Fruit fly (Drosophila melanogaster) whole organism, embryonic: ENCODE data around the gene CG7785.

Experiments used
- Atf-2 ChIP-seq: fragments of 200-800 bp; sonication (Bioruptor generic); optimal IDR thresholded peaks from 2 replicates; lab custom pipeline; 2016; ENCODE audit warnings: missing biosample characterization, missing genetic modification characterization
- CG10147 ChIP-seq: fragments of 200-800 bp; sonication (Bioruptor generic); optimal IDR thresholded peaks from 2 replicates; lab custom pipeline; 2019; ENCODE audit warnings: missing biosample characterization, mild to moderate bottlenecking, missing genetic modification characterization, moderate library complexity
- CG10321 ChIP-seq: fragments of 200-800 bp; sonication (Bioruptor generic); IDR thresholded peaks from 2 replicates; pipeline ENCODE4 v1.3.6; 2022; ENCODE audit warnings: missing biosample characterization, missing genetic modification characterization
- CG10462 ChIP-seq: fragments of 200-800 bp; sonication (Bioruptor generic); optimal IDR thresholded peaks from 2 replicates; lab custom pipeline; 2016; ENCODE audit warnings: missing biosample characterization, missing genetic modification characterization
- CG12104 ChIP-seq: fragments of 200-800 bp; sonication (Bioruptor generic); optimal IDR thresholded peaks from 3 replicates; lab custom pipeline; 2016; ENCODE audit warnings: missing biosample characterization, missing genetic modification characterization
- CG15696 ChIP-seq: fragments of 200-800 bp; sonication (Bioruptor generic); optimal IDR thresholded peaks from 2 replicates; lab custom pipeline; 2019; ENCODE audit warnings: missing biosample characterization, mild to moderate bottlenecking, missing genetic modification characterization, moderate library complexity
- CG18011 ChIP-seq: fragments of 200-800 bp; sonication (Bioruptor generic); optimal IDR thresholded peaks from 2 replicates; lab custom pipeline; 2017; ENCODE audit warnings: missing biosample characterization, missing genetic modification characterization, mild to moderate bottlenecking, moderate library complexity, missing genotype
- CG2129 ChIP-seq: fragments of 200-800 bp; sonication (Bioruptor generic); IDR thresholded peaks from 2 replicates; pipeline ENCODE4 v1.3.6; 2022; ENCODE audit warnings: missing biosample characterization, missing genetic modification characterization; ENCODE audit not compliant: partially characterized antibody
- CG3281 ChIP-seq: fragments of 200-800 bp; sonication (Bioruptor generic); optimal IDR thresholded peaks from 3 replicates; lab custom pipeline; 2017; ENCODE audit warnings: missing biosample characterization, mild to moderate bottlenecking, missing genetic modification characterization
- CG3407 ChIP-seq: fragments of 200-800 bp; sonication (Bioruptor generic); optimal IDR thresholded peaks from 2 replicates; lab custom pipeline; 2018; ENCODE audit warnings: missing biosample characterization, mild to moderate bottlenecking, missing genetic modification characterization
- CG4617 ChIP-seq: fragments of 200-800 bp; sonication (Bioruptor generic); optimal IDR thresholded peaks from 3 replicates; lab custom pipeline; 2016; ENCODE audit warnings: missing biosample characterization, missing genetic modification characterization, borderline replicate concordance
- CG7745 ChIP-seq: fragments of 200-800 bp; sonication (Bioruptor generic); optimal IDR thresholded peaks from 2 replicates; lab custom pipeline; 2018; ENCODE audit warnings: missing biosample characterization, mild to moderate bottlenecking, missing genetic modification characterization, moderate library complexity
- CG9797 ChIP-seq: fragments of 200-800 bp; sonication (Bioruptor generic); optimal IDR thresholded peaks from 3 replicates; lab custom pipeline; 2018; ENCODE audit warnings: missing biosample characterization, mild to moderate bottlenecking, missing genetic modification characterization
- CTCF ChIP-seq: fragments of 200-800 bp; sonication (Bioruptor generic); optimal IDR thresholded peaks from 2 replicates; lab custom pipeline; 2017; ENCODE audit warnings: missing biosample characterization, mild to moderate bottlenecking, missing genetic modification characterization, moderate library complexity
- Chrac-16 ChIP-seq: fragments of 200-800 bp; sonication (Bioruptor generic); optimal IDR thresholded peaks from 3 replicates; lab custom pipeline; 2016; ENCODE audit warnings: missing biosample characterization, missing genetic modification characterization
- D ChIP-seq, 2 experiments: fragments of 200-800 bp in 1 of 2; fragments of >200 bp in 1 of 2; sonication (Bioruptor generic) in 1 of 2; optimal IDR thresholded peaks; 2 replicates in 1 of 2; 3 replicates in 1 of 2; lab custom pipeline; 2017; ENCODE audit warnings: mild to moderate bottlenecking in 1 of 2, missing biosample characterization in 1 of 2, missing genetic modification characterization in 1 of 2, missing genetic modification reagents in 1 of 2
- D19A ChIP-seq: fragments of 200-800 bp; optimal IDR thresholded peaks from 3 replicates; lab custom pipeline; 2019; ENCODE audit warnings: missing biosample characterization, mild to moderate bottlenecking, missing genetic modification characterization, moderate library complexity
- Dip3 ChIP-seq: fragments of 200-800 bp; sonication (Bioruptor generic); optimal IDR thresholded peaks from 3 replicates; lab custom pipeline; 2016; ENCODE audit warnings: missing biosample characterization, missing genetic modification characterization
- Doc3 ChIP-seq: fragments of 200-800 bp; sonication (Bioruptor generic); IDR thresholded peaks from 3 replicates; pipeline ENCODE4 v1.3.6; 2022; ENCODE audit warnings: missing biosample characterization, missing genetic modification characterization; ENCODE audit not compliant: partially characterized antibody
- Drgx ChIP-seq: fragments of 200-800 bp; sonication (Bioruptor generic); IDR thresholded peaks from 2 replicates; pipeline ENCODE4 v1.3.6; 2022; ENCODE audit warnings: missing biosample characterization, missing genetic modification characterization
- Ets65A ChIP-seq: fragments of 200-800 bp; sonication (Bioruptor generic); peaks from one replicate; lab custom pipeline; 2016; ENCODE audit warnings: missing biosample characterization, missing genetic modification characterization
- Mad ChIP-seq: fragments of 200-800 bp; sonication (Bioruptor generic); optimal IDR thresholded peaks from 2 replicates; lab custom pipeline; 2016; ENCODE audit warnings: missing biosample characterization, missing genetic modification characterization
- Med ChIP-seq: fragments of 200-800 bp; sonication (Bioruptor generic); peaks from one replicate; lab custom pipeline; 2016; ENCODE audit warnings: missing biosample characterization, missing genetic modification characterization, mild to moderate bottlenecking, inconsistent platforms, moderate library complexity
- Nf-YB ChIP-seq: fragments of 200-800 bp; sonication (Bioruptor generic); optimal IDR thresholded peaks from 3 replicates; lab custom pipeline; 2019; ENCODE audit warnings: missing biosample characterization, mild to moderate bottlenecking, missing genetic modification characterization, moderate library complexity
- Nf-YC ChIP-seq: fragments of 200-800 bp; optimal IDR thresholded peaks from 3 replicates; lab custom pipeline; 2019; ENCODE audit warnings: missing biosample characterization, mild to moderate bottlenecking, missing genetic modification characterization, moderate library complexity
- Opbp ChIP-seq: fragments of 200-800 bp; sonication (Bioruptor generic); IDR thresholded peaks from 3 replicates; pipeline ENCODE4 v1.3.6; 2022; ENCODE audit warnings: missing biosample characterization, missing genetic modification characterization; ENCODE audit not compliant: partially characterized antibody
- Six4 ChIP-seq: fragments of 200-800 bp; sonication (Bioruptor generic); optimal IDR thresholded peaks from 2 replicates; lab custom pipeline; 2016; ENCODE audit warnings: missing biosample characterization, missing genetic modification characterization
- amos ChIP-seq: fragments of 200-800 bp; sonication (Bioruptor generic); IDR thresholded peaks from 2 replicates; pipeline ENCODE4 v1.3.6; 2022; ENCODE audit warnings: missing biosample characterization, missing genetic modification characterization; ENCODE audit not compliant: partially characterized antibody
- crol ChIP-seq: fragments of 200-800 bp; sonication (Bioruptor generic); IDR thresholded peaks from 2 replicates; pipeline ENCODE4 v1.3.6; 2022; ENCODE audit warnings: missing biosample characterization, missing genetic modification characterization
- esg ChIP-seq: fragments of 200-800 bp; sonication (Bioruptor generic); conservative IDR thresholded peaks from 2 replicates; pipeline ENCODE4 v1.3.6; 2022; ENCODE audit warnings: missing biosample characterization, missing genetic modification characterization
- fd64A ChIP-seq: fragments of 200-800 bp; sonication (Bioruptor generic); optimal IDR thresholded peaks from 3 replicates; lab custom pipeline; 2018; ENCODE audit warnings: missing biosample characterization, mild to moderate bottlenecking, missing genetic modification characterization
- gcm ChIP-seq: fragments of 200-800 bp; sonication (Bioruptor generic); optimal IDR thresholded peaks from 2 replicates; lab custom pipeline; 2019; ENCODE audit warnings: missing biosample characterization, mild to moderate bottlenecking, missing genetic modification characterization, moderate library complexity
- gem ChIP-seq: fragments of 200-800 bp; sonication (Bioruptor generic); optimal IDR thresholded peaks from 2 replicates; lab custom pipeline; 2019; ENCODE audit warnings: missing biosample characterization, mild to moderate bottlenecking, missing genetic modification characterization, moderate library complexity
- lov ChIP-seq, 2 experiments: fragments of 200-800 bp in 1 of 2; fragments of >200 bp in 1 of 2; sonication (Bioruptor generic) in 1 of 2; IDR thresholded peaks in 1 of 2; optimal IDR thresholded peaks in 1 of 2; 2 replicates in 1 of 2; 3 replicates in 1 of 2; pipeline versions ENCODE4 v1.3.6 to Lab custom; 2017 to 2022; ENCODE audit warnings: missing biosample characterization in 1 of 2, missing genetic modification characterization in 1 of 2
- mam ChIP-seq: fragments of 200-800 bp; sonication (Bioruptor generic); optimal IDR thresholded peaks from 3 replicates; lab custom pipeline; 2016; ENCODE audit warnings: missing biosample characterization, missing genetic modification characterization
- mld ChIP-seq: fragments of 200-800 bp; sonication (Bioruptor generic); IDR thresholded peaks from 3 replicates; pipeline ENCODE4 v1.3.6; 2022; ENCODE audit warnings: missing biosample characterization, missing genetic modification characterization; ENCODE audit not compliant: partially characterized antibody
- nmo ChIP-seq: fragments of 200-800 bp; sonication (Bioruptor generic); optimal IDR thresholded peaks from 2 replicates; lab custom pipeline; 2018; ENCODE audit warnings: missing biosample characterization, mild to moderate bottlenecking, missing genetic modification characterization, moderate library complexity
- sens ChIP-seq: fragments of 200-800 bp; sonication (Bioruptor generic); peaks from one replicate; lab custom pipeline; 2016; ENCODE audit warnings: missing biosample characterization, missing genetic modification characterization
- sim ChIP-seq: fragments of 200-800 bp; sonication (Bioruptor generic); IDR thresholded peaks from 2 replicates; pipeline ENCODE4 v1.3.6; 2022; ENCODE audit warnings: missing biosample characterization, missing genetic modification characterization
- sqz ChIP-seq: fragments of 200-800 bp; sonication (Bioruptor generic); optimal IDR thresholded peaks from 3 replicates; lab custom pipeline; 2018; ENCODE audit warnings: missing biosample characterization, mild to moderate bottlenecking, missing genetic modification characterization
- stc ChIP-seq: fragments of 200-800 bp; sonication (Bioruptor generic); IDR thresholded peaks from 2 replicates; pipeline ENCODE4 v1.3.6; 2022; ENCODE audit warnings: missing biosample characterization, missing genetic modification characterization
- wek ChIP-seq: fragments of 200-800 bp; sonication (Bioruptor generic); optimal IDR thresholded peaks from 3 replicates; lab custom pipeline; 2018; ENCODE audit warnings: missing biosample characterization, mild to moderate bottlenecking, missing genetic modification characterization, moderate library complexity
- z ChIP-seq: fragments of 200-800 bp; sonication (Bioruptor generic); IDR thresholded peaks from 3 replicates; pipeline ENCODE4 v1.3.6; 2022; ENCODE audit warnings: missing biosample characterization, missing genetic modification characterization

Gene CG7785

DNA sequence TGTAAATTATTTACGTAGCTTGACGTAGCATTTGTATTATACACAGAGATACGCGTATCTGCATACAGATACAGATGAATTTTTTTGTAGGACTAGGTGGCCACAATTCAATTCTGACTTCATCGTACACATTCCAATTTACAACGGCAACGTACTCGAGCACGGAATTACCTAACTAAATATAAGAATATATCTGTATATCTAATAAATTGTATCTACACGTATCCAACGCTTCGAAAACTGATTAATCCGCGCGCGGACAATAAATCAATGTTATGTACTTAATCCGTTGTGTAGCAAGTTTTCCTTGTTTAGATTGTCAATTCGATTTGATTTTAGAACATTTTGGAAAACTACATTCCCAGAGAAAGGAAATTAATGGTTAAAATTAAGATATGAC is 2.0 kb downstream of the CG7785 start, which contains the start of gene CG7794:
TSS of gene CG7794 (plus strand) at position 301 of the 400 bp plus-strand sequence.
- TF ChIP-seq Chrac-16 (GFP tag; lab: Kevin White, UChicago) (no peak), CG7745 (tag; lab: Kevin White, UChicago) (no peak), sim (GFP tag; lab: Robert Waterston, UW) (no peak), sens (GFP tag; lab: Kevin White, UChicago) (peak; percentile 37)

DNA sequence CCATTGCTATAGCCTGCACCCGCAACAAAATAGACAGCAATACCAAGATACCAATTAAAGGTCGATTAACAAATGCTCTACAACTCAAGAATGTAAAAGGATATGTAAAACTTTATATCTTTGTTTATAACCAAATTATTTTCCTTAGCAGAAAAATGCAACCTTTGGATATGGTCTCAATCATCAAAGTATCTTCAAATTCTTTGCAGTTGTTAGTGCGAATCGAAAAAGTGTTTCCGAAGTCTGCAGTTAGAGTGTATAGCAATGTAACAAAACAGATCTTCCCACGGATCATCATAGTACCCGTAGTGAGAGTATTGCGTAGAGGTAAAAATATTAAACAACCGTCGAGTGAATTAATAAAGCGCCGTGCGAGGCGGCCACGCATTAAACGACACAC is 5.1 kb downstream of the CG7785 start:
- no peak for TF ChIP-seq CG10462 (GFP tag; lab: Kevin White, UChicago)
- TF ChIP-seq Atf-2 = no peak
- TF ChIP-seq D19A (tag; lab: Kevin White, UChicago) = peak; percentile 75
- TF ChIP-seq, all 482 proteins: peak for 1

DNA sequence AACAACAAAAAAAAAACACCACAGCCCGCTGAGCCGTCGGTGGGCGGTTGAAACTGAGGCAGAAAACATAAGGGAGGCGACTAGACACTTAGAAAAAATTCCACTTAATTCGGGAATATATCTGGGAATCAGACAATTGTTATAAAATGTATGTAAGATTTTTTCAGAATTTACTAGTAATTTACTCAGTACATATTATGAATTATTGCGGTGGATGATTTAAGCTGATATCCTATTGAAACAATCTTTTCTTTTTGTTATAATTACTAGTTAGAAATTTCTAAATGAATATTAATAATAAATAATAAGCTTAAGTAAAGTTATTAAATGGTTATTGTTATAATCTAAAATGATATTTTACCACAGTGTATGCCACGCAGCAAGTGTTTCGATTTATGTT is 5.9 kb downstream of the CG7785 start:
- TF ChIP-seq gem (peak; percentile 4), CG4617 (GFP tag; lab: Kevin White, UChicago) (no peak)
- TF ChIP-seq, all 482 proteins: peak for 1

DNA sequence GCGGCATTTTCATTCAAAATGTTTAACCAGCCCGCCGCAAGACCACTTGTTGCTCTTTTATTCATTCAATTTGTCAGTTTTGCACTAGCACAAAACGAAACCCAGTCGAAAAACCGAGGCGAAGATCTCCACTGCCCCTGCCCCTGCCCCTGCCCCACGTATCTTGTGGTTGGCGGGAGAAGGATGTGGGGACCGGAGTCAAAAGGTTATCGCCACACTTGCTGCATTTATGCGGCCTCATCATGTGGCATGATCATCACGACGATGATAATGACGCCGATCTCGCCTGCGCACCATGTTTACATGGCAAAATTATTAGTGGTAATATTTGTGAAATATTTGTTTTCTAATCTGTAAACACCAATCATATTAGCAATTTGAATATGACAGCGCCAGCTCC is 6.4 kb downstream of the CG7785 start:
- no peak for TF ChIP-seq amos (GFP tag; lab: Robert Waterston, UW)
- peak; percentile 87 for TF ChIP-seq Ets65A (GFP tag; lab: Kevin White, UChicago)
- peak; percentile 65 for TF ChIP-seq crol (GFP tag; lab: Robert Waterston, UW)
- TF ChIP-seq Opbp (GFP tag; lab: Robert Waterston, UW) = 0 out of 3 replicates have a peak, but pooled peaks have one; percentile 23
- TF ChIP-seq, all 482 proteins: peak for 3

DNA sequence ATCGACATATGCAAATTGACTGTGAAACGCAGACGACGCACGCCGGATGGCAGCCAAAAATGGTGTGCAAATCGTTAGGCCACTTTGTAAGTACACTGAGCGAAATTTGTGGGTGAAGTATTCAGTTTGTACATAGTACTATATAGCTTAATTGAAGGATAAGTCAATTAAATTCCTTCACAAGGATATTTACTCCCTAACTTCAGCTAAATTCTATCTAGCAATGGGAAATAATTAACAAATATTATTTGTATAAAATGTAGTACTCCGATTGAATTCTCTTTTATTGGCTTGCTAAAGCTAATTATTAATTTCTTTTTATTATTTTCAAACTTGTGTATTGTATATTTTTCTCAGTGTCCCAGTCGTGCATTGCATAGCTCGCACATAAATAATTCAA is 7.7 kb downstream of the CG7785 start:
- no peak for TF ChIP-seq sqz
- TF ChIP-seq CG3407 (GFP tag; lab: Kevin White, UChicago) = no peak
- TF ChIP-seq Nf-YB = no peak
- TF ChIP-seq CG2129 (GFP tag; lab: Robert Waterston, UW) = no peak
- no peak for TF ChIP-seq stc (GFP tag; lab: Robert Waterston, UW)
- TF ChIP-seq gem = peak; percentile 6
- TF ChIP-seq CG10147 (GFP tag; lab: Kevin White, UChicago) = no peak
- TF ChIP-seq CG9797 (GFP tag; lab: Kevin White, UChicago) = no peak
- no peak for TF ChIP-seq Mad
- TF ChIP-seq mld = no peak
- no peak for TF ChIP-seq esg (GFP tag; lab: Robert Waterston, UW)
- TF ChIP-seq CG3281 = no peak
- TF ChIP-seq CG18011 = no peak
- no peak for TF ChIP-seq D (optimal IDR thresholded peaks at IDR 0.05; lab: Kevin White, UChicago)
- TF ChIP-seq D (GFP tag; optimal IDR thresholded peaks at IDR 0.05; lab: Kevin White, UChicago) = no peak
- TF ChIP-seq wek (GFP tag; lab: Kevin White, UChicago) = no peak
- TF ChIP-seq Nf-YC = no peak
- no peak for TF ChIP-seq lov (optimal IDR thresholded peaks at IDR 0.05; lab: Kevin White, UChicago)
- TF ChIP-seq lov (GFP tag; IDR thresholded peaks at IDR 0.05; lab: Robert Waterston, UW) = no peak
- peak; percentile 5 for TF ChIP-seq sens (GFP tag; lab: Kevin White, UChicago)
- no peak for TF ChIP-seq CG10321
- TF ChIP-seq Dip3 (GFP tag; lab: Kevin White, UChicago) = no peak
- TF ChIP-seq CG15696 (tag; lab: Kevin White, UChicago) = no peak
- TF ChIP-seq Doc3 = no peak
- no peak for TF ChIP-seq nmo
- no peak for TF ChIP-seq Med
- TF ChIP-seq Six4 = no peak
- TF ChIP-seq z (GFP tag; lab: Robert Waterston, UW) = no peak
- TF ChIP-seq gcm (GFP tag; lab: Kevin White, UChicago) = no peak
- no peak for TF ChIP-seq mam (GFP tag; lab: Kevin White, UChicago)
- peak; percentile 74 for TF ChIP-seq Drgx (GFP tag; lab: Robert Waterston, UW)
- TF ChIP-seq CG12104 (GFP tag; lab: Kevin White, UChicago) = no peak
- no peak for TF ChIP-seq fd64A (GFP tag; lab: Kevin White, UChicago)
- no peak for TF ChIP-seq CTCF (GFP tag; lab: Kevin White, UChicago)
